In the genomic region with DNA sequence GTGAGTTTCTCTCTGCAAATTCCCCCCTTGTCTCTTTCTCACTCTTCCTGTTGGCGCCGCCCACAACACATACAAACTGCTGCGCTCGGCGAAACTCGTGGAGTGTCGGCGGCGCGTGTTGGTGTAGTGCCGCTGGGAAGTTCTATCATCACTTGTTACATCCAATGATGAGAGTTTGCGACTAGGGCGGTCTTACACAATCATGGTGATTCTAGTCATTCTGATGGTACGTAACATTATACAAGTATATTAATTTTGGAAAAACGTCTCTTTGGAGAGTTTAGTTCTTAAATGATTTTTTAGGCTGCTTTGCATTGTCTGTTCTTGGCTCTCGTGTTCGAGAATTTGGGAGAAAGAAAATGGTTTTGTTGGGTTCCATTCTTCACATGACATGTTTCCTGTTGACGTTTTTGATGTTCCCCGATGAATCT, we compare ENCODE assay signal across 4 worm cellular contexts.
A peak's percentile ranks its signal among the peaks of the same experiment; 100 is the strongest.
TF ChIP-seq lines count a peak whose summit lies in the region.

No protein-coding gene starts in this region.

TF ChIP-seq in whole organism, L2 larva, 48 proteins besides CTCF, POLR2A, EP300 and RAD21 (continues in another document):
- TF ChIP-seq nhr-23 (tag; optimal IDR thresholded peaks at IDR 0.05; lab: Kevin White, UChicago) (no peak), nhr-21 (tag; optimal IDR thresholded peaks at IDR 0.05; lab: Kevin White, UChicago) (peak; percentile 77), ztf-4 (tag; optimal IDR thresholded peaks at IDR 0.05; lab: Kevin White, UChicago) (peak; percentile 62), lin-11 (tag; optimal IDR thresholded peaks at IDR 0.05; lab: Kevin White, UChicago) (no peak), sma-9 (GFP tag; optimal IDR thresholded peaks at IDR 0.05; lab: Kevin White, UChicago) (peak; percentile 97), sma-9 (tag; optimal IDR thresholded peaks at IDR 0.05; lab: Kevin White, UChicago) (no peak), ZK546.5 (tag; optimal IDR thresholded peaks at IDR 0.05; lab: Kevin White, UChicago) (peak; percentile 13), unc-55 (GFP tag; optimal IDR thresholded peaks at IDR 0.05; lab: Kevin White, UChicago) (peak; percentile 77), nhr-77 (tag; optimal IDR thresholded peaks at IDR 0.05; lab: Kevin White, UChicago) (no peak), nhr-237 (tag; optimal IDR thresholded peaks at IDR 0.05; lab: Kevin White, UChicago) (peak; percentile 69), zag-1 (tag; optimal IDR thresholded peaks at IDR 0.05; lab: Kevin White, UChicago) (peak; percentile 46), mab-5 (tag; optimal IDR thresholded peaks at IDR 0.05; lab: Kevin White, UChicago) (peak; percentile 47), nhr-25 (tag; optimal IDR thresholded peaks at IDR 0.05; lab: Kevin White, UChicago) (peak; percentile 56), elt-1 (tag; optimal IDR thresholded peaks at IDR 0.05; lab: Kevin White, UChicago) (no peak), mdl-1 (tag; optimal IDR thresholded peaks at IDR 0.05; lab: Kevin White, UChicago) (peak in 1 of 2 experiments; percentile 27), C34F6.9 (tag; optimal IDR thresholded peaks at IDR 0.05; lab: Kevin White, UChicago) (no peak), egl-27 (tag; optimal IDR thresholded peaks at IDR 0.05; lab: Kevin White, UChicago) (peak; percentile 74), alr-1 (tag; optimal IDR thresholded peaks at IDR 0.05; lab: Kevin White, UChicago) (no peak), peb-1 (tag; optimal IDR thresholded peaks at IDR 0.05; lab: Kevin White, UChicago) (no peak), skn-1 (tag; optimal IDR thresholded peaks at IDR 0.05; lab: Kevin White, UChicago) (no peak), aly-2 (tag; optimal IDR thresholded peaks at IDR 0.05; lab: Kevin White, UChicago) (no peak), ztf-11 (tag; optimal IDR thresholded peaks at IDR 0.05; lab: Kevin White, UChicago) (no peak)

TF ChIP-seq in whole organism, L4 larva, 104 proteins besides CTCF, POLR2A, EP300 and RAD21 (continues in another document):
- TF ChIP-seq ztf-7 (tag; optimal IDR thresholded peaks at IDR 0.05; lab: Kevin White, UChicago) = peak; percentile 65
- TF ChIP-seq ceh-82 (tag; optimal IDR thresholded peaks at IDR 0.05; lab: Kevin White, UChicago) = no peak
- no peak for TF ChIP-seq lim-7 (GFP tag; IDR thresholded peaks at IDR 0.05; lab: Robert Waterston, UW)
- TF ChIP-seq zfp-2 (tag; optimal IDR thresholded peaks at IDR 0.05; lab: Kevin White, UChicago) = no peak
- peak; percentile 71 for TF ChIP-seq Y48G9A.11 (GFP tag; IDR thresholded peaks at IDR 0.05; lab: Robert Waterston, UW)
- TF ChIP-seq ama-1 (optimal IDR thresholded peaks at IDR 0.05; lab: Kevin White, UChicago) = peak; percentile 98
- TF ChIP-seq spr-3 (GFP tag; optimal IDR thresholded peaks at IDR 0.05; lab: Kevin White, UChicago) = no peak
- TF ChIP-seq tag-97 (GFP tag; IDR thresholded peaks at IDR 0.05; lab: Robert Waterston, UW) = no peak
- no peak for TF ChIP-seq zag-1 (tag; optimal IDR thresholded peaks at IDR 0.05; lab: Kevin White, UChicago)
- peak; percentile 50 for TF ChIP-seq jun-1 (tag; optimal IDR thresholded peaks at IDR 0.05; lab: Kevin White, UChicago)
- peak; percentile 74 for TF ChIP-seq nhr-28 (tag; optimal IDR thresholded peaks at IDR 0.05; lab: Kevin White, UChicago)
- no peak for TF ChIP-seq unc-39 (tag; optimal IDR thresholded peaks at IDR 0.05; lab: Kevin White, UChicago)
- no peak for TF ChIP-seq ceh-44 (GFP tag; IDR thresholded peaks at IDR 0.05; lab: Robert Waterston, UW)
- peak in 1 of 2 experiments; percentile 2 for TF ChIP-seq mdl-1 (tag; optimal IDR thresholded peaks at IDR 0.05; lab: Kevin White, UChicago)
- TF ChIP-seq dve-1 (tag; optimal IDR thresholded peaks at IDR 0.05; lab: Kevin White, UChicago; ENCODE audit: insufficient read depth) = peak; percentile 96
- TF ChIP-seq nhr-111 (GFP tag; optimal IDR thresholded peaks at IDR 0.05; lab: Kevin White, UChicago) = peak; percentile 74
- no peak for TF ChIP-seq ces-1 (GFP tag; optimal IDR thresholded peaks at IDR 0.05; lab: Kevin White, UChicago)
- peak; percentile 74 for TF ChIP-seq hlh-30 (tag; optimal IDR thresholded peaks at IDR 0.05; lab: Kevin White, UChicago; ENCODE audit: insufficient read depth)
- TF ChIP-seq ceh-20 (GFP tag; IDR thresholded peaks at IDR 0.05; lab: Robert Waterston, UW) = 0 out of 2 replicates have a peak, but pooled peaks have one; percentile 42
- TF ChIP-seq pqm-1 (tag; optimal IDR thresholded peaks at IDR 0.05; lab: Kevin White, UChicago) = peak; percentile 66
- no peak for TF ChIP-seq saeg-2 (GFP tag; IDR thresholded peaks at IDR 0.05; lab: Robert Waterston, UW)
- TF ChIP-seq zip-11 (GFP tag; IDR thresholded peaks at IDR 0.05; lab: Robert Waterston, UW) = no peak
- peak; percentile 78 for TF ChIP-seq lin-13 (GFP tag; optimal IDR thresholded peaks at IDR 0.05; lab: Kevin White, UChicago)

TF ChIP-seq in whole organism, late embryonic, 69 proteins besides CTCF, POLR2A, EP300 and RAD21:
- TF ChIP-seq sdc-2 (tag; optimal IDR thresholded peaks at IDR 0.05; lab: Kevin White, UChicago) (no peak), ceh-45 (GFP tag; IDR thresholded peaks at IDR 0.05; lab: Robert Waterston, UW) (no peak), C38D4.7 (GFP tag; optimal IDR thresholded peaks at IDR 0.05; lab: Kevin White, UChicago) (no peak), pha-2 (tag; optimal IDR thresholded peaks at IDR 0.05; lab: Kevin White, UChicago) (no peak), nfya-1 (tag; optimal IDR thresholded peaks at IDR 0.05; lab: Kevin White, UChicago) (peak; percentile 42), ama-1 (optimal IDR thresholded peaks at IDR 0.05; lab: Kevin White, UChicago) (peak; percentile 89), hlh-30 (tag; optimal IDR thresholded peaks at IDR 0.05; lab: Kevin White, UChicago; ENCODE audit: insufficient read depth) (no peak), ceh-18 (tag; optimal IDR thresholded peaks at IDR 0.05; lab: Kevin White, UChicago) (peak; percentile 62), T23F11.4 (GFP tag; optimal IDR thresholded peaks at IDR 0.05; lab: Kevin White, UChicago) (no peak), elt-2 (tag; optimal IDR thresholded peaks at IDR 0.05; lab: Kevin White, UChicago) (peak; percentile 42), unc-55 (GFP tag; optimal IDR thresholded peaks at IDR 0.05; lab: Kevin White, UChicago) (peak; percentile 15), C08G9.2 (tag; optimal IDR thresholded peaks at IDR 0.05; lab: Kevin White, UChicago) (peak; percentile 32), mec-3 (tag; optimal IDR thresholded peaks at IDR 0.05; lab: Kevin White, UChicago; ENCODE audit: borderline replicate concordance) (no peak), tbx-2 (tag; optimal IDR thresholded peaks at IDR 0.05; lab: Kevin White, UChicago) (peak; percentile 34), ceh-31 (tag; optimal IDR thresholded peaks at IDR 0.05; lab: Kevin White, UChicago) (peak; percentile 0), pat-9 (tag; optimal IDR thresholded peaks at IDR 0.05; lab: Kevin White, UChicago) (no peak)

TF ChIP-seq in whole organism, mixed stage, embryonic, 35 proteins besides CTCF, POLR2A, EP300 and RAD21:
- peak; percentile 22 for TF ChIP-seq M03D4.4 (tag; optimal IDR thresholded peaks at IDR 0.05; lab: Kevin White, UChicago)
- peak; percentile 35 for TF ChIP-seq unc-62 (GFP tag; optimal IDR thresholded peaks at IDR 0.05; lab: Kevin White, UChicago)
- TF ChIP-seq snpc-4 (tag; optimal IDR thresholded peaks at IDR 0.05; lab: Kevin White, UChicago) = no peak
- no peak for TF ChIP-seq nhr-2 (tag; optimal IDR thresholded peaks at IDR 0.05; lab: Kevin White, UChicago)
- TF ChIP-seq mep-1 (tag; optimal IDR thresholded peaks at IDR 0.05; lab: Kevin White, UChicago) = peak; percentile 29
- peak; percentile 19 for TF ChIP-seq ces-1 (GFP tag; optimal IDR thresholded peaks at IDR 0.05; lab: Kevin White, UChicago)
- TF ChIP-seq drap-1 (GFP tag; optimal IDR thresholded peaks at IDR 0.05; lab: Kevin White, UChicago) = peak; percentile 19
- peak; percentile 23 for TF ChIP-seq unc-120 (tag; optimal IDR thresholded peaks at IDR 0.05; lab: Kevin White, UChicago; ENCODE audit: poor library complexity, severe bottlenecking)
- peak; percentile 40 for TF ChIP-seq pha-4 (tag; optimal IDR thresholded peaks at IDR 0.05; lab: Kevin White, UChicago)
- TF ChIP-seq tbx-8 (GFP tag; optimal IDR thresholded peaks at IDR 0.05; lab: Kevin White, UChicago) = no peak
- no peak for TF ChIP-seq mab-5 (tag; optimal IDR thresholded peaks at IDR 0.05; lab: Kevin White, UChicago)
- TF ChIP-seq zip-8 (tag; optimal IDR thresholded peaks at IDR 0.05; lab: Kevin White, UChicago) = no peak
- TF ChIP-seq hlh-1 (tag; optimal IDR thresholded peaks at IDR 0.05; lab: Kevin White, UChicago) = peak; percentile 9
- TF ChIP-seq sptf-1 (tag; optimal IDR thresholded peaks at IDR 0.05; lab: Kevin White, UChicago) = peak; percentile 26
